Worm (Caenorhabditis elegans): ENCODE results near the gene C46C2.3.

- no peak for TF ChIP-seq him-1 (tag; optimal IDR thresholded peaks at IDR 0.05)
- TF ChIP-seq dao-5 (tag; optimal IDR thresholded peaks at IDR 0.05): no peak
- TF ChIP-seq W03F9.2 (tag; optimal IDR thresholded peaks at IDR 0.05): no peak
Measured at ce11 chrIV:9216956-9217355, 8.0 kb upstream of the C46C2.3 start.

All from whole organism, L4/young adult.